Fruit fly (Drosophila melanogaster) whole organism, embryonic: Measurements from ENCODE around the gene Caper.

Experiments
- CG1233 ChIP-seq: fragments of 200-800 bp; sonication (Bioruptor generic); optimal IDR thresholded peaks from 4 replicates; lab custom pipeline; 2018; ENCODE audit warnings: missing biosample characterization, mild to moderate bottlenecking, missing genetic modification characterization
- CG15269 ChIP-seq: fragments of 200-800 bp; sonication (Bioruptor generic); optimal IDR thresholded peaks from 2 replicates; lab custom pipeline; 2018; ENCODE audit warnings: missing biosample characterization, mild to moderate bottlenecking, missing genetic modification characterization, moderate library complexity
- CG3065 ChIP-seq: fragments of 200-800 bp; sonication (Bioruptor generic); optimal IDR thresholded peaks from 2 replicates; lab custom pipeline; 2016; ENCODE audit warnings: missing biosample characterization, missing genetic modification characterization
- HHEX ChIP-seq: fragments of 200-800 bp; sonication (Bioruptor generic); optimal IDR thresholded peaks from 3 replicates; lab custom pipeline; 2017; ENCODE audit warnings: missing biosample characterization, mild to moderate bottlenecking, missing genetic modification characterization, missing genetic modification reagents
- cas ChIP-seq: fragments of 200-800 bp; sonication (Bioruptor generic); IDR thresholded peaks from 2 replicates; pipeline ENCODE4 v1.3.6; 2022; ENCODE audit warnings: missing biosample characterization, missing genetic modification characterization
- fd96Cb ChIP-seq: fragments of 200-800 bp; sonication (Bioruptor generic); optimal IDR thresholded peaks from 2 replicates; lab custom pipeline; 2018; ENCODE audit warnings: missing biosample characterization, mild to moderate bottlenecking, missing genetic modification characterization, moderate library complexity
- kni ChIP-seq: fragments of 200-800 bp; sonication (Bioruptor generic); optimal IDR thresholded peaks from 3 replicates; lab custom pipeline; 2017; ENCODE audit warnings: mild to moderate bottlenecking, missing biosample characterization, missing genetic modification reagents, missing genetic modification characterization
- lbe ChIP-seq: fragments of 200-800 bp; sonication (Bioruptor generic); optimal IDR thresholded peaks from 2 replicates; lab custom pipeline; 2016; ENCODE audit warnings: missing biosample characterization, mild to moderate bottlenecking, missing genetic modification characterization
- pfk ChIP-seq: fragments of 200-800 bp; sonication (Bioruptor generic); optimal IDR thresholded peaks from 2 replicates; lab custom pipeline; 2018; ENCODE audit warnings: missing biosample characterization, mild to moderate bottlenecking, missing genetic modification characterization, moderate library complexity
- phol ChIP-seq: fragments of 200-800 bp; sonication (Bioruptor generic); optimal IDR thresholded peaks from 3 replicates; lab custom pipeline; 2018; ENCODE audit warnings: missing biosample characterization, mild to moderate bottlenecking, missing genetic modification characterization, moderate library complexity
- sd ChIP-seq: fragments of 200-800 bp; sonication (Bioruptor generic); optimal IDR thresholded peaks from 3 replicates; lab custom pipeline; 2018; ENCODE audit warnings: missing biosample characterization, mild to moderate bottlenecking, missing genetic modification characterization, moderate library complexity
- wdn ChIP-seq: fragments of 200-800 bp; sonication (Bioruptor generic); IDR thresholded peaks from 2 replicates; pipeline ENCODE4 v1.3.6; 2022; ENCODE audit warnings: missing biosample characterization, missing genetic modification characterization

DNA sequence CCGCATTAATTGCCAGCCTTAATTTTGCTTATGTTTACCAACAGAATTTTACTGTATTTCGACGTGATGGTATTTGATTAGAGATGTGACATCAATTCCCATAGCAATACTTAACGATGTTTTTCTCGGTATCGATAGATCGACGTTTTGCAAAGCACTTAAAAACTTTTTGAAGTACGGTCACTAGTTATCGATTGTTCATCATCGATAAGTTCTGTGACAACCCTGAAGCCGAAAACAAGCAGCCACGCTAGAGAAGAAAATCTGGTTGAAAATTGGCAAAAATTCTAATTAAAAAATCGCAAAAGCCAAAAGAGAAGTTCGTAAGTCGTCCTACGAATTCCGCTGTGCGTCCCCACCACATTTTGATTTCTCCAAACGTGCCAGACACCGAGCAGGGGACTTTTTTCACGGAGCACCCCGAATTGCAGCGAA is at the start of gene Caper, which contains the start of gene Rab30:
- TF ChIP-seq fd96Cb = no peak
- no peak for TF ChIP-seq HHEX (GFP tag; lab: Kevin White, UChicago)
- no peak for TF ChIP-seq CG15269 (tag; lab: Kevin White, UChicago)
- no peak for TF ChIP-seq kni (GFP tag; lab: Kevin White, UChicago)
- TF ChIP-seq wdn (GFP tag; lab: Robert Waterston, UW) = no peak
- no peak for TF ChIP-seq CG1233 (GFP tag; lab: Kevin White, UChicago)
- TF ChIP-seq cas (GFP tag; lab: Robert Waterston, UW) = 0 out of 2 replicates have a peak, but pooled peaks have one; percentile 33
- no peak for TF ChIP-seq pfk
- peak; percentile 67 for TF ChIP-seq phol (tag; lab: Kevin White, UChicago)
- TF ChIP-seq lbe (GFP tag; lab: Kevin White, UChicago) = peak; percentile 62
- TF ChIP-seq sd (tag; lab: Kevin White, UChicago) = peak; percentile 94
- TF ChIP-seq CG3065 (GFP tag; lab: Kevin White, UChicago) = no peak
